Worm (Caenorhabditis elegans): Measurements from ENCODE around the gene str-260.

The str-260 gene

DNA sequence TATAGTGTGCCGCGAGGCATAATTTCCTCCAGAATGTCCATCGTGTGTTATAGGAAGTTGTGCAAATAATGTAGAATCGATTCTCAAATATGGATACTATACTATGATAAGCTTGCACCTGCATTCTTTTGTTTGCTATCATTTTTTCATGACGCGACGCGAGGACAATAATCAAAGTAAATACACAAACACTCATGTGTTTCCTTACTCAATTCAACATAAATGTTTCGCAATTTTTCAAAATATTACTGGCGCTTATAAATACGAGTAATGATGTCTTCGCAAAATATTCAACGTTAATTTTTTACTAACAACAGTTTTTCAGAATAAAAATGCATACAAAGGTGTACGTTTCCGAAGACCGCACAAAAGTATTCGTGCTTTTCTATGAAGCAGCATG lies 3.7 kb upstream of the str-260 start, which contains the start of gene irg-1:
Gene irg-1, plus strand, starts transcription at position 326 of the 400 bp plus-strand sequence.
- TF ChIP-seq bed-3 (GFP tag; optimal IDR thresholded peaks at IDR 0.05), result no peak
- TF ChIP-seq nhr-12 (tag; optimal IDR thresholded peaks at IDR 0.05), result no peak
- TF ChIP-seq nhr-2 (tag; optimal IDR thresholded peaks at IDR 0.05), result no peak
- no peak for TF ChIP-seq unc-62 (GFP tag; optimal IDR thresholded peaks at IDR 0.05)
- no peak for TF ChIP-seq hlh-1 (tag; optimal IDR thresholded peaks at IDR 0.05)
- no peak for TF ChIP-seq mab-5 (tag; optimal IDR thresholded peaks at IDR 0.05)
- no peak for TF ChIP-seq ces-1 (GFP tag; optimal IDR thresholded peaks at IDR 0.05)
- no peak for TF ChIP-seq lin-13 (tag; optimal IDR thresholded peaks at IDR 0.05)
- TF ChIP-seq ztf-11 (tag; optimal IDR thresholded peaks at IDR 0.05), result no peak

- TF ChIP-seq bed-3 (GFP tag; optimal IDR thresholded peaks at IDR 0.05), result no peak
- TF ChIP-seq ceh-39 (tag; optimal IDR thresholded peaks at IDR 0.05), result no peak
- no peak for TF ChIP-seq lin-13 (tag; optimal IDR thresholded peaks at IDR 0.05)
Observed at ce11 chrV:3524970-3525369, 2.0 kb upstream of the str-260 start, which contains the start of gene T24A6.7. TSS of gene T24A6.7 (plus strand) at chrV:3525270.

- TF ChIP-seq M03D4.4 (tag; optimal IDR thresholded peaks at IDR 0.05) (no peak), unc-120 (tag; optimal IDR thresholded peaks at IDR 0.05; ENCODE audit: poor library complexity, severe bottlenecking) (no peak), tbx-8 (GFP tag; optimal IDR thresholded peaks at IDR 0.05) (no peak), ceh-39 (tag; optimal IDR thresholded peaks at IDR 0.05) (no peak), lin-32 (GFP tag; optimal IDR thresholded peaks at IDR 0.05) (no peak), ham-2 (GFP tag; optimal IDR thresholded peaks at IDR 0.05) (no peak), pha-4 (tag; optimal IDR thresholded peaks at IDR 0.05) (no peak), blmp-1 (tag; optimal IDR thresholded peaks at IDR 0.05) (no peak), unc-62 (GFP tag; optimal IDR thresholded peaks at IDR 0.05) (no peak), ceh-43 (GFP tag; optimal IDR thresholded peaks at IDR 0.05) (no peak)
Observed at ce11 chrV:3530403-3530802, 3.4 kb downstream of the str-260 start, which contains the start of gene srbc-66. TSS of gene srbc-66 (plus strand) at chrV:3530703.

DNA sequence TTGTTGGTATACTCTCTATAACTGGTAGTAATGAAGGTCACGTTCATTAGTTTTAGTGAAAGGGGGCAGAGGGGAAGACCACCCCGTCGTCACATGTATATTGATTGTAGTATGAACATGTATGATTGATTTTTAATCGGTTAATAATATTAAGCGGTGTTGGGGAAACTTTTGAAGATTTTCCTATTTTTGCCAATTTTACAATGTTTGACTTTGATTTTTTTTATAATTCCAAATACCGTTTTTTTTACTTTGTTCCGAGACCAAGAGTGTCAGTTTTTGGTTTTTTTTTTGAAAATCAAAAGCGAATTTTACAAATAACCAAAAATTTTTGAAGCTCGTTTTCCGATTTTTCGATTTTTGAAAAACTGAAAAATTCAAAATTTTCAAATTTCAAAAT lies 8.3 kb downstream of the str-260 start, which contains the start of gene nhr-221:
Gene nhr-221, minus strand, starts transcription at position 101 of the 400 bp plus-strand sequence.
- TF ChIP-seq ceh-43 (GFP tag; optimal IDR thresholded peaks at IDR 0.05) (no peak), mep-1 (tag; optimal IDR thresholded peaks at IDR 0.05) (no peak), drap-1 (GFP tag; optimal IDR thresholded peaks at IDR 0.05) (no peak), nhr-28 (tag; optimal IDR thresholded peaks at IDR 0.05) (no peak), nhr-12 (tag; optimal IDR thresholded peaks at IDR 0.05) (no peak), unc-120 (tag; optimal IDR thresholded peaks at IDR 0.05; ENCODE audit: poor library complexity, severe bottlenecking) (no peak), ceh-83 (GFP tag; optimal IDR thresholded peaks at IDR 0.05) (no peak), hlh-1 (tag; optimal IDR thresholded peaks at IDR 0.05) (no peak), snpc-4 (tag; optimal IDR thresholded peaks at IDR 0.05) (no peak), bed-3 (GFP tag; optimal IDR thresholded peaks at IDR 0.05) (no peak), unc-39 (tag; optimal IDR thresholded peaks at IDR 0.05) (no peak), lsy-2 (tag; optimal IDR thresholded peaks at IDR 0.05) (no peak), mls-2 (tag; optimal IDR thresholded peaks at IDR 0.05) (no peak), sem-2 (GFP tag; optimal IDR thresholded peaks at IDR 0.05) (no peak), flh-1 (GFP tag; optimal IDR thresholded peaks at IDR 0.05) (no peak), cnd-1 (tag; optimal IDR thresholded peaks at IDR 0.05) (no peak), elt-3 (tag; optimal IDR thresholded peaks at IDR 0.05) (no peak)

ce11 chrV:3538307-3538706 lies 11.3 kb downstream of the str-260 start, which contains the start of gene nhr-93:
TSS of gene nhr-93 (minus strand) at chrV:3538407.
- TF ChIP-seq blmp-1 (tag; optimal IDR thresholded peaks at IDR 0.05) (no peak), pha-4 (tag; optimal IDR thresholded peaks at IDR 0.05) (no peak), sptf-1 (tag; optimal IDR thresholded peaks at IDR 0.05) (no peak), hlh-1 (tag; optimal IDR thresholded peaks at IDR 0.05) (no peak), mls-2 (tag; optimal IDR thresholded peaks at IDR 0.05) (no peak), elt-3 (tag; optimal IDR thresholded peaks at IDR 0.05) (no peak), mab-5 (tag; optimal IDR thresholded peaks at IDR 0.05) (no peak), nhr-2 (tag; optimal IDR thresholded peaks at IDR 0.05) (no peak), tbx-8 (GFP tag; optimal IDR thresholded peaks at IDR 0.05) (no peak), unc-120 (tag; optimal IDR thresholded peaks at IDR 0.05; ENCODE audit: poor library complexity, severe bottlenecking) (no peak), nhr-237 (tag; optimal IDR thresholded peaks at IDR 0.05) (no peak)

Data from whole organism, mixed stage, embryonic.